Fruit fly (Drosophila melanogaster) whole organism, embryonic: ENCODE data around the gene gammaTub37C.

Experiments used
- Adf1 ChIP-seq: fragments of 200-800 bp; sonication (Bioruptor generic); IDR thresholded peaks from 2 replicates; pipeline ENCODE4 v1.3.6; 2022; ENCODE audit warnings: missing biosample characterization, missing genetic modification characterization
- Aef1 ChIP-seq: fragments of 200-800 bp; sonication (Bioruptor generic); IDR thresholded peaks from 3 replicates; pipeline ENCODE4 v1.3.6; 2022; ENCODE audit warnings: missing biosample characterization, missing genetic modification characterization
- Antp ChIP-seq: fragments of 200-800 bp; sonication (Bioruptor generic); optimal IDR thresholded peaks from 3 replicates; lab custom pipeline; 2016; ENCODE audit warnings: missing biosample characterization, missing genetic modification characterization
- Atf3 ChIP-seq: fragments of 200-800 bp; sonication (Bioruptor generic); optimal IDR thresholded peaks from 3 replicates; lab custom pipeline; 2016; ENCODE audit warnings: missing biosample characterization, missing genetic modification characterization
- CG10366 ChIP-seq: fragments of 200-800 bp; sonication (Bioruptor generic); IDR thresholded peaks from 2 replicates; pipeline ENCODE4 v1.3.6; 2022; ENCODE audit warnings: missing biosample characterization, missing genetic modification characterization
- CG11560 ChIP-seq: fragments of 200-800 bp; sonication (Bioruptor generic); IDR thresholded peaks from 3 replicates; pipeline ENCODE4 v1.3.6; 2022; ENCODE audit warnings: missing biosample characterization, missing genetic modification characterization
- CG15514 ChIP-seq: fragments of 200-800 bp; sonication (Bioruptor generic); optimal IDR thresholded peaks from 3 replicates; lab custom pipeline; 2017; ENCODE audit warnings: missing biosample characterization, missing genetic modification characterization, mild to moderate bottlenecking, moderate library complexity, missing genetic modification reagents
- CG15696 ChIP-seq: fragments of 200-800 bp; sonication (Bioruptor generic); optimal IDR thresholded peaks from 2 replicates; lab custom pipeline; 2019; ENCODE audit warnings: missing biosample characterization, mild to moderate bottlenecking, missing genetic modification characterization, moderate library complexity
- CG1603 ChIP-seq: fragments of 200-800 bp; sonication (Bioruptor generic); optimal IDR thresholded peaks from 2 replicates; lab custom pipeline; 2019; ENCODE audit warnings: missing biosample characterization, mild to moderate bottlenecking, missing genetic modification characterization, moderate library complexity
- CG16815 ChIP-seq: fragments of 200-800 bp; sonication (Bioruptor generic); optimal IDR thresholded peaks from 3 replicates; lab custom pipeline; 2017; ENCODE audit warnings: missing biosample characterization, mild to moderate bottlenecking, missing genetic modification characterization
- CG16863 ChIP-seq: fragments of 200-800 bp; sonication (Bioruptor generic); optimal IDR thresholded peaks from 3 replicates; lab custom pipeline; 2016; ENCODE audit warnings: missing biosample characterization, missing genetic modification characterization
- CG18476 ChIP-seq: fragments of 200-800 bp; sonication (Bioruptor generic); optimal IDR thresholded peaks from 2 replicates; lab custom pipeline; 2016; ENCODE audit warnings: missing biosample characterization, mild to moderate bottlenecking, missing genetic modification characterization
- CG31224 ChIP-seq: fragments of 200-800 bp; sonication (Bioruptor generic); IDR thresholded peaks from 2 replicates; pipeline ENCODE4 v1.3.6; 2022; ENCODE audit warnings: missing biosample characterization, missing genetic modification characterization
- CG7556 ChIP-seq: fragments of 200-800 bp; sonication (Bioruptor generic); optimal IDR thresholded peaks from 2 replicates; lab custom pipeline; 2017; ENCODE audit warnings: missing biosample characterization, mild to moderate bottlenecking, missing genetic modification characterization
- CG8089 ChIP-seq: fragments of 200-800 bp; sonication (Bioruptor generic); optimal IDR thresholded peaks from 3 replicates; lab custom pipeline; 2016; ENCODE audit warnings: missing biosample characterization, missing genetic modification characterization
- CG9727 ChIP-seq: fragments of 200-800 bp; sonication (Bioruptor generic); optimal IDR thresholded peaks from 3 replicates; lab custom pipeline; 2017; ENCODE audit warnings: missing biosample characterization, mild to moderate bottlenecking, missing genetic modification characterization
- CkIIα-i1 ChIP-seq: fragments of 200-800 bp; sonication (Bioruptor generic); IDR thresholded peaks from 2 replicates; pipeline ENCODE4 v1.3.6; 2022; ENCODE audit warnings: missing biosample characterization, missing genetic modification characterization
- Dfd ChIP-seq, 2 experiments: fragments of >200 bp; optimal IDR thresholded peaks; 2 replicates each; lab custom pipeline; 2017; ENCODE audit warnings: missing biosample characterization in 2 of 2, missing genetic modification characterization in 2 of 2
- Dip3 ChIP-seq: fragments of 200-800 bp; sonication (Bioruptor generic); optimal IDR thresholded peaks from 3 replicates; lab custom pipeline; 2016; ENCODE audit warnings: missing biosample characterization, missing genetic modification characterization
- Hr3 ChIP-seq: fragments of 200-800 bp; sonication (Bioruptor generic); optimal IDR thresholded peaks from 3 replicates; lab custom pipeline; 2016; ENCODE audit warnings: missing biosample characterization, missing genetic modification characterization
- Jarid2 ChIP-seq: fragments of 200-800 bp; sonication (Bioruptor generic); optimal IDR thresholded peaks from 3 replicates; lab custom pipeline; 2017; ENCODE audit warnings: mild to moderate bottlenecking, missing biosample characterization, missing genetic modification reagents, missing genetic modification characterization
- Kr ChIP-seq: fragments of 200-800 bp; sonication (Bioruptor generic); optimal IDR thresholded peaks from 2 replicates; lab custom pipeline; 2017; ENCODE audit warnings: missing biosample characterization, mild to moderate bottlenecking, missing genetic modification characterization
- Mad ChIP-seq: fragments of 200-800 bp; sonication (Bioruptor generic); optimal IDR thresholded peaks from 2 replicates; lab custom pipeline; 2016; ENCODE audit warnings: missing biosample characterization, missing genetic modification characterization
- Meics ChIP-seq: fragments of 200-800 bp; sonication (Bioruptor generic); optimal IDR thresholded peaks from 2 replicates; lab custom pipeline; 2017; ENCODE audit warnings: missing biosample characterization, mild to moderate bottlenecking, missing genetic modification characterization
- Ravus ChIP-seq: fragments of 200-800 bp; sonication (Bioruptor generic); IDR thresholded peaks from 2 replicates; pipeline ENCODE4 v1.3.6; 2022; ENCODE audit warnings: missing biosample characterization, missing genetic modification characterization
- ara ChIP-seq: fragments of 200-800 bp; sonication (Bioruptor generic); IDR thresholded peaks from 2 replicates; pipeline ENCODE4 v1.3.6; 2022; ENCODE audit warnings: missing biosample characterization, missing genetic modification characterization
- caup ChIP-seq: fragments of 200-800 bp; sonication (Bioruptor generic); optimal IDR thresholded peaks from 3 replicates; lab custom pipeline; 2017; ENCODE audit warnings: missing biosample characterization, mild to moderate bottlenecking, missing genetic modification characterization, moderate library complexity; ENCODE audit not compliant: severe bottlenecking
- chinmo ChIP-seq: fragments of 200-800 bp; sonication (Bioruptor generic); IDR thresholded peaks from 4 replicates; pipeline ENCODE4 v1.3.6; 2022; ENCODE audit warnings: missing biosample characterization, missing genetic modification characterization; ENCODE audit not compliant: partially characterized antibody
- corto ChIP-seq: fragments of 200-800 bp; sonication (Bioruptor generic); optimal IDR thresholded peaks from 2 replicates; lab custom pipeline; 2016; ENCODE audit warnings: missing biosample characterization, mild to moderate bottlenecking, missing genetic modification characterization, moderate library complexity
- dpn ChIP-seq, 2 experiments: fragments of 200-800 bp; sonication (Bioruptor generic); optimal IDR thresholded peaks; 3 replicates each; lab custom pipeline; 2016; ENCODE audit warnings: missing biosample characterization in 2 of 2, missing genetic modification characterization in 2 of 2
- gcm2 ChIP-seq: fragments of 200-800 bp; sonication (Bioruptor generic); optimal IDR thresholded peaks from 2 replicates; lab custom pipeline; 2016; ENCODE audit warnings: missing biosample characterization, missing genetic modification characterization
- gro ChIP-seq: fragments of 200-800 bp; sonication (Bioruptor generic); optimal IDR thresholded peaks from 2 replicates; lab custom pipeline; 2016; ENCODE audit warnings: missing biosample characterization, missing genetic modification characterization
- h ChIP-seq: fragments of >200 bp; optimal IDR thresholded peaks from 2 replicates; lab custom pipeline; 2017
- hth ChIP-seq: fragments of >200 bp; optimal IDR thresholded peaks from 2 replicates; lab custom pipeline; 2017; ENCODE audit warnings: inconsistent platforms
- jing ChIP-seq: fragments of 200-800 bp; sonication (Bioruptor generic); optimal IDR thresholded peaks from 2 replicates; lab custom pipeline; 2018; ENCODE audit warnings: missing biosample characterization, mild to moderate bottlenecking, missing genetic modification characterization
- mld ChIP-seq: fragments of 200-800 bp; sonication (Bioruptor generic); IDR thresholded peaks from 3 replicates; pipeline ENCODE4 v1.3.6; 2022; ENCODE audit warnings: missing biosample characterization, missing genetic modification characterization; ENCODE audit not compliant: partially characterized antibody
- nmo ChIP-seq: fragments of 200-800 bp; sonication (Bioruptor generic); optimal IDR thresholded peaks from 2 replicates; lab custom pipeline; 2018; ENCODE audit warnings: missing biosample characterization, mild to moderate bottlenecking, missing genetic modification characterization, moderate library complexity
- onecut ChIP-seq: fragments of 200-800 bp; sonication (Bioruptor generic); IDR thresholded peaks from 2 replicates; pipeline ENCODE4 v1.3.6; 2022; ENCODE audit warnings: missing biosample characterization, missing genetic modification characterization
- pho ChIP-seq: fragments of 200-800 bp; sonication (Bioruptor generic); optimal IDR thresholded peaks from 2 replicates; lab custom pipeline; 2016; ENCODE audit warnings: missing biosample characterization, missing genetic modification characterization
- prd ChIP-seq, 3 experiments: fragments of >200 bp in 2 of 3; fragments of 200-800 bp in 1 of 3; sonication (Bioruptor generic) in 1 of 3; optimal IDR thresholded peaks in 2 of 3; IDR thresholded peaks in 1 of 3; 2 replicates in 2 of 3; 3 replicates in 1 of 3; pipeline versions ENCODE4 v1.3.6 to Lab custom; 2017 to 2022; ENCODE audit warnings: missing biosample characterization in 1 of 3, missing genetic modification characterization in 1 of 3
- rib ChIP-seq: fragments of 200-800 bp; sonication (Bioruptor generic); IDR thresholded peaks from 2 replicates; pipeline ENCODE4 v1.3.6; 2022; ENCODE audit warnings: missing biosample characterization, missing genetic modification characterization
- so ChIP-seq: fragments of 200-800 bp; sonication (Bioruptor generic); IDR thresholded peaks from 3 replicates; pipeline ENCODE4 v1.3.6; 2022; ENCODE audit warnings: missing biosample characterization, missing genetic modification characterization
- sqz ChIP-seq: fragments of 200-800 bp; sonication (Bioruptor generic); optimal IDR thresholded peaks from 3 replicates; lab custom pipeline; 2018; ENCODE audit warnings: missing biosample characterization, mild to moderate bottlenecking, missing genetic modification characterization
- vnd ChIP-seq: fragments of 200-800 bp; sonication (Bioruptor generic); IDR thresholded peaks from 3 replicates; pipeline ENCODE4 v1.3.6; 2022; ENCODE audit warnings: missing biosample characterization, missing genetic modification characterization; ENCODE audit not compliant: partially characterized antibody

Gene gammaTub37C

dm6 chr2L:19233300-19233699 is 47.8 kb upstream of the gammaTub37C start (continued):
- TF ChIP-seq gcm2 (GFP tag; lab: Kevin White, UChicago) = no peak
- TF ChIP-seq Adf1 (GFP tag; lab: Robert Waterston, UW) = no peak
- TF ChIP-seq CG18476 (GFP tag; lab: Kevin White, UChicago) = no peak
- TF ChIP-seq Dip3 (GFP tag; lab: Kevin White, UChicago) = peak; percentile 33
- TF ChIP-seq sqz = no peak
- no peak for TF ChIP-seq h (lab: Kevin White, UChicago)
- TF ChIP-seq corto = no peak
- TF ChIP-seq prd (optimal IDR thresholded peaks at IDR 0.05; lab: Kevin White, UChicago) = no peak
- TF ChIP-seq prd (GFP tag; IDR thresholded peaks at IDR 0.05; lab: Robert Waterston, UW) = peak; percentile 68; the same call in 2 of the 3 replicates
- no peak for TF ChIP-seq Dfd (GFP tag; optimal IDR thresholded peaks at IDR 0.05; lab: Kevin White, UChicago)
- TF ChIP-seq CG7556 = peak; percentile 47
- TF ChIP-seq chinmo (GFP tag; lab: Robert Waterston, UW) = no peak
- no peak for TF ChIP-seq rib (GFP tag; lab: Robert Waterston, UW)
- TF ChIP-seq CG31224 (GFP tag; lab: Robert Waterston, UW) = no peak
- TF ChIP-seq Aef1 (GFP tag; lab: Robert Waterston, UW) = peak; percentile 28; the same call in 1 of the 3 replicates
- TF ChIP-seq Kr (GFP tag; lab: Kevin White, UChicago) = no peak
- TF ChIP-seq Ravus = no peak
- no peak for TF ChIP-seq pho
- TF ChIP-seq nmo (GFP tag; lab: Kevin White, UChicago) = peak; percentile 8
- peak; percentile 9 for TF ChIP-seq CG16815
- no peak for TF ChIP-seq CG8089 (GFP tag; lab: Kevin White, UChicago)
- peak; percentile 7 for TF ChIP-seq CG15514 (GFP tag; lab: Kevin White, UChicago)
- no peak for TF ChIP-seq CkIIα-i1 (GFP tag; lab: Robert Waterston, UW)
- peak; percentile 21 for TF ChIP-seq Hr3 (GFP tag; lab: Kevin White, UChicago)
- peak; percentile 1 for TF ChIP-seq Atf3 (GFP tag; lab: Kevin White, UChicago)
- TF ChIP-seq CG10366 (GFP tag; lab: Robert Waterston, UW) = no peak; the same call in 1 of the 2 replicates
- no peak for TF ChIP-seq vnd
- TF ChIP-seq jing (GFP tag; lab: Kevin White, UChicago) = no peak
- TF ChIP-seq hth (lab: Kevin White, UChicago) = no peak
- no peak for TF ChIP-seq Jarid2
- TF ChIP-seq mld (GFP tag; lab: Robert Waterston, UW) = no peak
- 0 out of 2 replicates have a peak, but pooled peaks have one; percentile 24 for TF ChIP-seq ara
- peak; percentile 48 for TF ChIP-seq CG1603 (tag; lab: Kevin White, UChicago)
- peak; percentile 56 for TF ChIP-seq CG15696 (tag; lab: Kevin White, UChicago)
- peak; percentile 53 for TF ChIP-seq CG9727 (GFP tag; lab: Kevin White, UChicago)
- peak; percentile 37 for TF ChIP-seq Antp (GFP tag; lab: Kevin White, UChicago)
- TF ChIP-seq CG11560 (tag; lab: Robert Waterston, UW) = no peak
- peak; percentile 14; the same call in 1 of the 2 replicates for TF ChIP-seq onecut (GFP tag; lab: Robert Waterston, UW)
- peak in 1 of 2 experiments; percentile 5 for TF ChIP-seq dpn (GFP tag; optimal IDR thresholded peaks at IDR 0.05; lab: Kevin White, UChicago)
- no peak for TF ChIP-seq gro (GFP tag; lab: Kevin White, UChicago)
- no peak for TF ChIP-seq Mad
- peak; percentile 23 for TF ChIP-seq Meics (GFP tag; lab: Kevin White, UChicago)
- TF ChIP-seq caup (GFP tag; lab: Kevin White, UChicago) = no peak
- no peak for TF ChIP-seq so (GFP tag; lab: Robert Waterston, UW)
- TF ChIP-seq CG16863 (GFP tag; lab: Kevin White, UChicago) = peak; percentile 14
